Fruit fly (Drosophila melanogaster): ENCODE measurements around the gene raptor.

dm6 chrX:6039431-6040016, 50.5 kb downstream of the raptor start, which contains the start of gene CG5937:
- TF ChIP-seq pan (optimal IDR thresholded peaks at IDR 0.05), result no peak
- TF ChIP-seq psq (optimal IDR thresholded peaks at IDR 0.05), result no peak
- no peak for TF ChIP-seq usp (GFP tag; optimal IDR thresholded peaks at IDR 0.05)
